Worm (Caenorhabditis elegans) whole organism, young adult: ENCODE measurements around the gene srh-68.

Source experiments
- B0035.1 ChIP-seq: sonication (generic microtip); optimal IDR thresholded peaks from 2 replicates; lab custom pipeline; 2016; ENCODE audit warnings: missing genetic modification characterization, mild to moderate bottlenecking, missing compliant biosample characterization, missing genotype, missing genetic modification reagents
- B0336.3 ChIP-seq: fragments of 200-800 bp; sonication (Bioruptor generic); IDR thresholded peaks from 2 replicates; pipeline ENCODE4 v1.3.6; 2022; ENCODE audit warnings: missing genetic modification characterization, missing compliant biosample characterization
- C06A6.2 ChIP-seq: fragments of 200-800 bp; sonication (Bioruptor generic); conservative IDR thresholded peaks from 2 replicates; pipeline ENCODE4 v1.3.6; 2022; ENCODE audit warnings: missing genetic modification characterization, missing compliant biosample characterization
- C17E4.6 ChIP-seq: fragments of 200-800 bp; sonication (Bioruptor generic); IDR thresholded peaks from 2 replicates; pipeline ENCODE4 v1.3.6; 2022; ENCODE audit warnings: missing genetic modification reagents, missing genetic modification characterization, missing compliant biosample characterization
- F33H1.4 ChIP-seq: fragments of 200-800 bp; sonication (Bioruptor generic); IDR thresholded peaks from 2 replicates; pipeline ENCODE4 v1.3.6; 2022; ENCODE audit warnings: missing genetic modification reagents, missing genetic modification characterization, missing compliant biosample characterization
- F49E8.2 ChIP-seq: sonication (generic microtip); optimal IDR thresholded peaks from 3 replicates; lab custom pipeline; 2017; ENCODE audit warnings: missing genetic modification characterization, mild to moderate bottlenecking, missing compliant biosample characterization, antibody characterized with exemption, moderate library complexity; ENCODE audit not compliant: insufficient read depth
- F57C9.4 ChIP-seq: sonication (generic microtip); optimal IDR thresholded peaks from 2 replicates; lab custom pipeline; 2017; ENCODE audit warnings: mild to moderate bottlenecking, missing genetic modification characterization, missing compliant biosample characterization
- T07F8.4 ChIP-seq: sonication (generic microtip); optimal IDR thresholded peaks from 2 replicates; lab custom pipeline; 2016; ENCODE audit warnings: mild to moderate bottlenecking, missing genetic modification characterization, moderate library complexity, missing compliant biosample characterization
- Y53G8AR.9 ChIP-seq: fragments of 200-800 bp; sonication (Bioruptor generic); conservative IDR thresholded peaks from 2 replicates; pipeline ENCODE4 v1.3.6; 2022; ENCODE audit warnings: missing genetic modification reagents, missing genetic modification characterization, missing compliant biosample characterization
- akir-1 ChIP-seq: fragments of 200-800 bp; sonication (Bioruptor generic); optimal IDR thresholded peaks from 2 replicates; lab custom pipeline; 2018; ENCODE audit warnings: mild to moderate bottlenecking, missing genetic modification characterization, moderate library complexity, missing compliant biosample characterization
- aptf-3 ChIP-seq: fragments of 200-800 bp; sonication (Bioruptor generic); IDR thresholded peaks from 2 replicates; pipeline ENCODE4 v1.3.6; 2022; ENCODE audit warnings: missing genetic modification characterization, missing compliant biosample characterization
- cebp-1 ChIP-seq, 2 experiments: fragments of 200-800 bp in 1 of 2; sonication (Bioruptor generic) in 1 of 2; sonication (generic microtip) in 1 of 2; IDR thresholded peaks in 1 of 2; optimal IDR thresholded peaks in 1 of 2; 2 replicates each; pipeline versions ENCODE4 v1.3.6 to Lab custom; 2017 to 2022; ENCODE audit warnings: missing compliant biosample characterization in 2 of 2, missing genetic modification characterization in 2 of 2, mild to moderate bottlenecking in 1 of 2, missing genetic modification reagents in 1 of 2, moderate library complexity in 1 of 2
- cebp-2 ChIP-seq: fragments of 200-800 bp; sonication (Bioruptor generic); IDR thresholded peaks from 2 replicates; pipeline ENCODE4 v1.3.6; 2022; ENCODE audit warnings: missing genetic modification characterization, missing compliant biosample characterization
- ceh-27 ChIP-seq: fragments of 200-800 bp; sonication (Bioruptor generic); optimal IDR thresholded peaks from 2 replicates; lab custom pipeline; 2018; ENCODE audit warnings: mild to moderate bottlenecking, missing genetic modification characterization, moderate library complexity, missing compliant biosample characterization
- ceh-91 ChIP-seq: fragments of 200-800 bp; sonication (Bioruptor generic); IDR thresholded peaks from 2 replicates; pipeline ENCODE4 v1.3.6; 2022; ENCODE audit warnings: missing genetic modification reagents, missing genetic modification characterization, missing compliant biosample characterization
- dpff-1 ChIP-seq: sonication (generic microtip); optimal IDR thresholded peaks from 2 replicates; lab custom pipeline; 2017; ENCODE audit warnings: mild to moderate bottlenecking, missing genetic modification characterization, missing compliant biosample characterization
- efl-1 ChIP-seq: fragments of 150-350 bp; optimal IDR thresholded peaks from 2 replicates; lab custom pipeline; 2014; ENCODE audit warnings: missing biosample characterization, missing genetic modification reagents, missing genetic modification characterization
- egl-18 ChIP-seq: fragments of 200-800 bp; sonication (Bioruptor generic); IDR thresholded peaks from 2 replicates; pipeline ENCODE4 v1.3.6; 2022; ENCODE audit warnings: missing genetic modification reagents, missing genetic modification characterization, missing compliant biosample characterization
- hmg-1.2 ChIP-seq: fragments of 200-800 bp; sonication (Bioruptor generic); IDR thresholded peaks from 2 replicates; pipeline ENCODE4 v1.3.6; 2022; ENCODE audit warnings: missing genetic modification reagents, missing genetic modification characterization, missing compliant biosample characterization
- hsf-1 ChIP-seq: fragments of 200-800 bp; sonication (Bioruptor generic); IDR thresholded peaks from 2 replicates; pipeline ENCODE4 v1.3.6; 2022; ENCODE audit warnings: missing genetic modification reagents, missing genetic modification characterization, missing compliant biosample characterization
- lin-26 ChIP-seq: fragments of 200-800 bp; sonication (Bioruptor generic); IDR thresholded peaks from 2 replicates; pipeline ENCODE4 v1.3.6; 2022; ENCODE audit warnings: missing genetic modification reagents, missing genetic modification characterization, missing compliant biosample characterization
- lin-35 ChIP-seq, 3 experiments: fragments of 150-350 bp in 2 of 3; sonication (generic microtip) in 1 of 3; optimal IDR thresholded peaks; 2 replicates each; lab custom pipeline; 2014 to 2018; ENCODE audit warnings: missing biosample characterization in 3 of 3, missing genetic modification characterization in 3 of 3, missing genetic modification reagents in 3 of 3
- lin-54 ChIP-seq: fragments of 200-800 bp; sonication (Bioruptor generic); optimal IDR thresholded peaks from 2 replicates; lab custom pipeline; 2018; ENCODE audit warnings: mild to moderate bottlenecking, missing genetic modification characterization, missing compliant biosample characterization
- lsl-1 ChIP-seq: fragments of 200-800 bp; sonication (Bioruptor generic); optimal IDR thresholded peaks from 2 replicates; lab custom pipeline; 2018; ENCODE audit warnings: mild to moderate bottlenecking, missing genetic modification characterization, moderate library complexity, missing compliant biosample characterization
- lsy-27 ChIP-seq: sonication (generic microtip); optimal IDR thresholded peaks from 2 replicates; lab custom pipeline; 2017; ENCODE audit warnings: missing genetic modification characterization, mild to moderate bottlenecking, missing compliant biosample characterization, antibody characterized with exemption, missing genotype, borderline replicate concordance; ENCODE audit not compliant: insufficient read depth
- madf-6 ChIP-seq: fragments of 200-800 bp; sonication (Bioruptor generic); IDR thresholded peaks from 2 replicates; pipeline ENCODE4 v1.3.6; 2022; ENCODE audit warnings: missing genetic modification reagents, missing genetic modification characterization, missing compliant biosample characterization
- nfya-1 ChIP-seq: sonication (generic microtip); optimal IDR thresholded peaks from 2 replicates; lab custom pipeline; 2017; ENCODE audit warnings: antibody characterized with exemption, missing compliant biosample characterization, missing genetic modification characterization, borderline replicate concordance; ENCODE audit not compliant: insufficient read depth
- pha-4 ChIP-seq: fragments of 150-350 bp; sonication (generic microtip); optimal IDR thresholded peaks from 2 replicates; lab custom pipeline; 2014; ENCODE audit warnings: missing biosample characterization, missing genetic modification reagents, missing genetic modification characterization
- rcor-1 ChIP-seq: fragments of 200-800 bp; sonication (Bioruptor generic); IDR thresholded peaks from 2 replicates; pipeline ENCODE4 v1.3.6; 2022; ENCODE audit warnings: missing genetic modification reagents, missing genetic modification characterization, missing compliant biosample characterization
- rpc-1 ChIP-seq, 2 experiments: fragments of 150-350 bp in 1 of 2; sonication (generic microtip) in 1 of 2; optimal IDR thresholded peaks; 2 replicates each; lab custom pipeline; 2014 to 2018; ENCODE audit warnings: missing biosample characterization in 1 of 2, missing genetic modification characterization in 1 of 2, missing genetic modification reagents in 1 of 2, missing genotype in 1 of 2
- sea-2 ChIP-seq: fragments of 200-800 bp; sonication (Bioruptor generic); IDR thresholded peaks from 2 replicates; pipeline ENCODE4 v1.3.6; 2022; ENCODE audit warnings: missing genetic modification characterization, missing compliant biosample characterization
- tbp1 ChIP-seq: fragments of 200-800 bp; sonication (Bioruptor generic); optimal IDR thresholded peaks from 2 replicates; lab custom pipeline; 2018; ENCODE audit warnings: mild to moderate bottlenecking, missing genetic modification characterization, missing compliant biosample characterization
- tbx-9 ChIP-seq: sonication (generic microtip); optimal IDR thresholded peaks from 2 replicates; lab custom pipeline; 2016; ENCODE audit warnings: borderline replicate concordance, missing genetic modification characterization, inconsistent platforms, missing compliant biosample characterization
- xnd-1 ChIP-seq: sonication (generic microtip); optimal IDR thresholded peaks from 2 replicates; lab custom pipeline; 2016; ENCODE audit warnings: missing genotype, missing genetic modification reagents, missing genetic modification characterization, missing compliant biosample characterization
- ztf-18 ChIP-seq: sonication (generic microtip); optimal IDR thresholded peaks from 2 replicates; lab custom pipeline; 2016; ENCODE audit warnings: missing genotype, mild to moderate bottlenecking, missing genetic modification characterization, missing compliant biosample characterization
- ztf-26 ChIP-seq: sonication (generic microtip); optimal IDR thresholded peaks from 2 replicates; lab custom pipeline; 2017; ENCODE audit warnings: missing genetic modification characterization, missing compliant biosample characterization
- ztf-6 ChIP-seq: fragments of 200-800 bp; sonication (Bioruptor generic); IDR thresholded peaks from 2 replicates; pipeline ENCODE4 v1.3.6; 2022; ENCODE audit warnings: missing genetic modification reagents, missing genetic modification characterization, missing compliant biosample characterization

The srh-68 gene

ce11 chrII:12459422-12459821, 47.7 kb upstream of the srh-68 start, which contains the start of gene tag-281 (continued):
- TF ChIP-seq efl-1 (peak; percentile 87), lin-54 (GFP tag; lab: Kevin White, UChicago) (peak; percentile 97), Y53G8AR.9 (peak; percentile 50; the same call in 1 of the 2 replicates), rcor-1 (GFP tag; lab: Robert Waterston, UW) (peak; percentile 59), aptf-3 (GFP tag; lab: Robert Waterston, UW) (no peak), hsf-1 (GFP tag; lab: Robert Waterston, UW) (peak; percentile 53)
- TF ChIP-seq, all 124 proteins: peak for 30

- TF ChIP-seq B0035.1 (tag; lab: Kevin White, UChicago) (no peak), madf-6 (peak; percentile 61; the same call in 1 of the 2 replicates), lsl-1 (peak; percentile 75), ceh-27 (no peak), C17E4.6 (GFP tag; lab: Robert Waterston, UW) (no peak), ceh-91 (no peak), xnd-1 (peak; percentile 36), F33H1.4 (GFP tag; lab: Robert Waterston, UW) (peak; percentile 66), lsy-27 (no peak)
- TF ChIP-seq, all 124 proteins: peak for 4
Measured at ce11 chrII:12460602-12461453, 46.3 kb upstream of the srh-68 start, which contains the start of gene tag-280. Gene tag-280 (plus strand): TSS chrII:12460652.

- TF ChIP-seq ztf-18 (tag; lab: Kevin White, UChicago) (no peak), tbp1 (GFP tag; lab: Kevin White, UChicago) (no peak), akir-1 (GFP tag; lab: Kevin White, UChicago) (no peak), rpc-1 (optimal IDR thresholded peaks at IDR 0.05; lab: Kevin White, UChicago) (no peak), rpc-1 (tag; optimal IDR thresholded peaks at IDR 0.05; lab: Kevin White, UChicago) (no peak), B0336.3 (GFP tag; lab: Robert Waterston, UW) (no peak), dpff-1 (tag; lab: Kevin White, UChicago) (no peak), lsy-27 (no peak), efl-1 (no peak), sea-2 (GFP tag; lab: Robert Waterston, UW) (no peak), C06A6.2 (GFP tag; lab: Robert Waterston, UW) (no peak), hsf-1 (GFP tag; lab: Robert Waterston, UW) (no peak), T07F8.4 (no peak), ztf-6 (GFP tag; lab: Robert Waterston, UW) (no peak)
Measured at ce11 chrII:12462244-12462643, 44.9 kb upstream of the srh-68 start, which contains the start of gene F15A4.2. Gene F15A4.2 (plus strand): TSS chrII:12462544.

ce11 chrII:12465557-12465956, 41.6 kb upstream of the srh-68 start, which contains the start of gene sre-37:
Gene sre-37 (plus strand): TSS chrII:12465857.
- no peak for TF ChIP-seq tbx-9 (tag; lab: Kevin White, UChicago)
- TF ChIP-seq egl-18 (GFP tag; lab: Robert Waterston, UW), result no peak
- no peak for TF ChIP-seq cebp-1 (GFP tag; IDR thresholded peaks at IDR 0.05; lab: Robert Waterston, UW)
- no peak for TF ChIP-seq cebp-1 (tag; optimal IDR thresholded peaks at IDR 0.05; lab: Kevin White, UChicago)
- TF ChIP-seq pha-4, result no peak
- no peak for TF ChIP-seq F57C9.4 (tag; lab: Kevin White, UChicago)
- no peak for TF ChIP-seq lin-35 (GFP tag; optimal IDR thresholded peaks at IDR 0.05; lab: Kevin White, UChicago)
- TF ChIP-seq cebp-2 (GFP tag; lab: Robert Waterston, UW), result no peak
- no peak for TF ChIP-seq lin-26
- no peak for TF ChIP-seq F49E8.2 (tag; lab: Kevin White, UChicago)
- TF ChIP-seq ztf-26 (tag; lab: Kevin White, UChicago), result no peak
- TF ChIP-seq hmg-1.2 (GFP tag; lab: Robert Waterston, UW), result no peak
- TF ChIP-seq nfya-1 (tag; lab: Kevin White, UChicago), result no peak
- TF ChIP-seq, all 124 proteins: peak for 0
